Fruit fly (Drosophila melanogaster) whole organism, embryonic: ENCODE data around the gene Drsl1.

Source experiments
- B-H2 ChIP-seq: fragments of 200-800 bp; sonication (Bioruptor generic); optimal IDR thresholded peaks from 2 replicates; lab custom pipeline; 2018; ENCODE audit warnings: missing biosample characterization, mild to moderate bottlenecking, missing genetic modification characterization
- CG10959 ChIP-seq: fragments of 200-800 bp; sonication (Bioruptor generic); IDR thresholded peaks from 2 replicates; pipeline ENCODE4 v1.3.6; 2022; ENCODE audit warnings: missing biosample characterization, missing genetic modification characterization
- CG13123 ChIP-seq: fragments of 200-800 bp; sonication (Bioruptor generic); optimal IDR thresholded peaks from 2 replicates; lab custom pipeline; 2016; ENCODE audit warnings: missing biosample characterization, missing genetic modification characterization
- CG13296 ChIP-seq: fragments of 200-800 bp; sonication (Bioruptor generic); optimal IDR thresholded peaks from 3 replicates; lab custom pipeline; 2018; ENCODE audit warnings: missing biosample characterization, mild to moderate bottlenecking, missing genetic modification characterization
- CG14860 ChIP-seq: fragments of 200-800 bp; sonication (Bioruptor generic); IDR thresholded peaks from 3 replicates; pipeline ENCODE4 v1.3.6; 2022; ENCODE audit warnings: missing biosample characterization, missing genetic modification characterization; ENCODE audit not compliant: partially characterized antibody
- CG15073 ChIP-seq: fragments of 200-800 bp; sonication (Bioruptor generic); optimal IDR thresholded peaks from 2 replicates; lab custom pipeline; 2016; ENCODE audit warnings: missing biosample characterization, missing genetic modification characterization
- CG15269 ChIP-seq: fragments of 200-800 bp; sonication (Bioruptor generic); optimal IDR thresholded peaks from 2 replicates; lab custom pipeline; 2018; ENCODE audit warnings: missing biosample characterization, mild to moderate bottlenecking, missing genetic modification characterization, moderate library complexity
- CG17186 ChIP-seq: fragments of 200-800 bp; sonication (Bioruptor generic); optimal IDR thresholded peaks from 3 replicates; lab custom pipeline; 2017; ENCODE audit warnings: missing biosample characterization, missing genetic modification reagents, missing genetic modification characterization
- CG17568 ChIP-seq: fragments of 200-800 bp; sonication (Bioruptor generic); optimal IDR thresholded peaks from 2 replicates; lab custom pipeline; 2018; ENCODE audit warnings: missing biosample characterization, mild to moderate bottlenecking, missing genetic modification characterization, moderate library complexity
- CG2116 ChIP-seq: fragments of 200-800 bp; sonication (Bioruptor generic); optimal IDR thresholded peaks from 3 replicates; lab custom pipeline; 2018; ENCODE audit warnings: missing biosample characterization, mild to moderate bottlenecking, missing genetic modification characterization
- CG31365 ChIP-seq: fragments of 200-800 bp; sonication (Bioruptor generic); optimal IDR thresholded peaks from 2 replicates; lab custom pipeline; 2018; ENCODE audit warnings: missing biosample characterization, mild to moderate bottlenecking, missing genetic modification characterization
- CG3281 ChIP-seq: fragments of 200-800 bp; sonication (Bioruptor generic); optimal IDR thresholded peaks from 3 replicates; lab custom pipeline; 2017; ENCODE audit warnings: missing biosample characterization, mild to moderate bottlenecking, missing genetic modification characterization
- CG34224 ChIP-seq: fragments of 200-800 bp; sonication (Bioruptor generic); IDR thresholded peaks from 3 replicates; pipeline ENCODE4 v1.3.6; 2022; ENCODE audit warnings: missing biosample characterization, missing genetic modification characterization; ENCODE audit not compliant: partially characterized antibody
- CG34376 ChIP-seq: fragments of 200-800 bp; sonication (Bioruptor generic); optimal IDR thresholded peaks from 2 replicates; lab custom pipeline; 2018; ENCODE audit warnings: missing biosample characterization, mild to moderate bottlenecking, missing genetic modification characterization
- CG42726 ChIP-seq: fragments of 200-800 bp; sonication (Bioruptor generic); IDR thresholded peaks from 2 replicates; pipeline ENCODE4 v1.3.6; 2022; ENCODE audit warnings: missing biosample characterization, missing genetic modification characterization; ENCODE audit not compliant: partially characterized antibody
- CG8388 ChIP-seq: fragments of 200-800 bp; sonication (Bioruptor generic); optimal IDR thresholded peaks from 2 replicates; lab custom pipeline; 2019; ENCODE audit warnings: missing biosample characterization, mild to moderate bottlenecking, missing genetic modification characterization, moderate library complexity
- CG9817 ChIP-seq: fragments of 200-800 bp; sonication (Bioruptor generic); optimal IDR thresholded peaks from 2 replicates; lab custom pipeline; 2018; ENCODE audit warnings: missing biosample characterization, mild to moderate bottlenecking, missing genetic modification characterization, moderate library complexity
- CG9932 ChIP-seq: fragments of 200-800 bp; sonication (Bioruptor generic); IDR thresholded peaks from 2 replicates; pipeline ENCODE4 v1.3.6; 2022; ENCODE audit warnings: missing biosample characterization, missing genetic modification characterization
- Chrac-16 ChIP-seq: fragments of 200-800 bp; sonication (Bioruptor generic); optimal IDR thresholded peaks from 3 replicates; lab custom pipeline; 2016; ENCODE audit warnings: missing biosample characterization, missing genetic modification characterization
- CrebB ChIP-seq: fragments of 200-800 bp; sonication (Bioruptor generic); optimal IDR thresholded peaks from 3 replicates; lab custom pipeline; 2018; ENCODE audit warnings: missing biosample characterization, mild to moderate bottlenecking, missing genetic modification characterization
- Elba2 ChIP-seq: fragments of 200-800 bp; sonication (Bioruptor generic); optimal IDR thresholded peaks from 3 replicates; lab custom pipeline; 2016; ENCODE audit warnings: missing biosample characterization, missing genetic modification characterization
- H15 ChIP-seq: fragments of 200-800 bp; sonication (Bioruptor generic); IDR thresholded peaks from 3 replicates; pipeline ENCODE4 v1.3.6; 2022; ENCODE audit warnings: missing biosample characterization, missing genetic modification characterization
- HHEX ChIP-seq: fragments of 200-800 bp; sonication (Bioruptor generic); optimal IDR thresholded peaks from 3 replicates; lab custom pipeline; 2017; ENCODE audit warnings: missing biosample characterization, mild to moderate bottlenecking, missing genetic modification characterization, missing genetic modification reagents
- HLH4C ChIP-seq: fragments of 200-800 bp; sonication (Bioruptor generic); IDR thresholded peaks from 3 replicates; pipeline ENCODE4 v1.3.6; 2022; ENCODE audit warnings: missing biosample characterization, missing genetic modification characterization; ENCODE audit not compliant: partially characterized antibody
- HLHmδ ChIP-seq: fragments of 200-800 bp; sonication (Bioruptor generic); optimal IDR thresholded peaks from 2 replicates; lab custom pipeline; 2018; ENCODE audit warnings: missing biosample characterization, mild to moderate bottlenecking, missing genetic modification characterization, moderate library complexity
- Lhr ChIP-seq: fragments of 200-800 bp; sonication (Bioruptor generic); optimal IDR thresholded peaks from 3 replicates; lab custom pipeline; 2017; ENCODE audit warnings: mild to moderate bottlenecking, missing biosample characterization, missing genetic modification reagents, missing genetic modification characterization
- Lpt ChIP-seq: fragments of >200 bp; optimal IDR thresholded peaks from 2 replicates; lab custom pipeline; 2018; ENCODE audit warnings: missing biosample characterization, missing genetic modification characterization
- NfI ChIP-seq: fragments of 200-800 bp; sonication (Bioruptor generic); optimal IDR thresholded peaks from 3 replicates; lab custom pipeline; 2018; ENCODE audit warnings: missing biosample characterization, mild to moderate bottlenecking, missing genetic modification characterization, moderate library complexity
- Oli ChIP-seq: fragments of 200-800 bp; sonication (Bioruptor generic); optimal IDR thresholded peaks from 2 replicates; lab custom pipeline; 2018; ENCODE audit warnings: missing biosample characterization, mild to moderate bottlenecking, missing genetic modification characterization, moderate library complexity
- Opbp ChIP-seq: fragments of 200-800 bp; sonication (Bioruptor generic); IDR thresholded peaks from 3 replicates; pipeline ENCODE4 v1.3.6; 2022; ENCODE audit warnings: missing biosample characterization, missing genetic modification characterization; ENCODE audit not compliant: partially characterized antibody
- Six4 ChIP-seq: fragments of 200-800 bp; sonication (Bioruptor generic); optimal IDR thresholded peaks from 2 replicates; lab custom pipeline; 2016; ENCODE audit warnings: missing biosample characterization, missing genetic modification characterization
- ab ChIP-seq: fragments of 200-800 bp; sonication (Bioruptor generic); optimal IDR thresholded peaks from 2 replicates; lab custom pipeline; 2016; ENCODE audit warnings: missing biosample characterization, missing genetic modification characterization
- bab2 ChIP-seq: fragments of 200-800 bp; sonication (Bioruptor generic); optimal IDR thresholded peaks from 2 replicates; lab custom pipeline; 2016; ENCODE audit warnings: missing biosample characterization, missing genetic modification characterization
- btn ChIP-seq: fragments of 200-800 bp; sonication (Bioruptor generic); optimal IDR thresholded peaks from 2 replicates; lab custom pipeline; 2016; ENCODE audit warnings: missing biosample characterization, missing genetic modification characterization
- caup ChIP-seq: fragments of 200-800 bp; sonication (Bioruptor generic); optimal IDR thresholded peaks from 3 replicates; lab custom pipeline; 2017; ENCODE audit warnings: missing biosample characterization, mild to moderate bottlenecking, missing genetic modification characterization, moderate library complexity; ENCODE audit not compliant: severe bottlenecking
- chn ChIP-seq: fragments of 200-800 bp; sonication (Bioruptor generic); optimal IDR thresholded peaks from 2 replicates; lab custom pipeline; 2016; ENCODE audit warnings: missing biosample characterization, missing genetic modification characterization
- cwo ChIP-seq: fragments of 200-800 bp; sonication (Bioruptor generic); optimal IDR thresholded peaks from 3 replicates; lab custom pipeline; 2017; ENCODE audit warnings: missing biosample characterization, missing genetic modification characterization, mild to moderate bottlenecking, moderate library complexity, missing genetic modification reagents
- dimm ChIP-seq: fragments of 200-800 bp; sonication (Bioruptor generic); IDR thresholded peaks from 2 replicates; pipeline ENCODE4 v1.3.6; 2022; ENCODE audit warnings: missing biosample characterization, missing genetic modification characterization
- disco-r ChIP-seq: fragments of 200-800 bp; sonication (Bioruptor generic); optimal IDR thresholded peaks from 2 replicates; lab custom pipeline; 2016; ENCODE audit warnings: missing biosample characterization, missing genetic modification characterization
- eve ChIP-seq, 2 experiments: fragments of >200 bp; optimal IDR thresholded peaks; 2 replicates each; lab custom pipeline; 2017; ENCODE audit warnings: missing biosample characterization in 2 of 2, missing genetic modification characterization in 2 of 2
- fru ChIP-seq: fragments of >200 bp; optimal IDR thresholded peaks from 2 replicates; lab custom pipeline; 2017
- grn ChIP-seq: fragments of 200-800 bp; sonication (Bioruptor generic); optimal IDR thresholded peaks from 3 replicates; lab custom pipeline; 2017; ENCODE audit warnings: missing biosample characterization, missing genetic modification characterization
- kah ChIP-seq: fragments of 200-800 bp; sonication (Bioruptor generic); optimal IDR thresholded peaks from 2 replicates; lab custom pipeline; 2018; ENCODE audit warnings: missing biosample characterization, mild to moderate bottlenecking, missing genetic modification characterization
- mam ChIP-seq: fragments of 200-800 bp; sonication (Bioruptor generic); optimal IDR thresholded peaks from 3 replicates; lab custom pipeline; 2016; ENCODE audit warnings: missing biosample characterization, missing genetic modification characterization
- rib ChIP-seq: fragments of 200-800 bp; sonication (Bioruptor generic); IDR thresholded peaks from 2 replicates; pipeline ENCODE4 v1.3.6; 2022; ENCODE audit warnings: missing biosample characterization, missing genetic modification characterization
- schlank ChIP-seq: fragments of 200-800 bp; sonication (Bioruptor generic); optimal IDR thresholded peaks from 2 replicates; lab custom pipeline; 2018; ENCODE audit warnings: missing biosample characterization, mild to moderate bottlenecking, missing genetic modification characterization
- sens ChIP-seq: fragments of 200-800 bp; sonication (Bioruptor generic); peaks from one replicate; lab custom pipeline; 2016; ENCODE audit warnings: missing biosample characterization, missing genetic modification characterization
- unc-4 ChIP-seq: fragments of 200-800 bp; sonication (Bioruptor generic); IDR thresholded peaks from 2 replicates; pipeline ENCODE4 v1.3.6; 2022; ENCODE audit warnings: missing biosample characterization, missing genetic modification characterization; ENCODE audit not compliant: partially characterized antibody
- wek ChIP-seq: fragments of 200-800 bp; sonication (Bioruptor generic); optimal IDR thresholded peaks from 3 replicates; lab custom pipeline; 2018; ENCODE audit warnings: missing biosample characterization, mild to moderate bottlenecking, missing genetic modification characterization, moderate library complexity

Gene Drsl1

dm6 chr3L:3336368-3337164 is 978 bp upstream of the Drsl1 start, which contains the start of the genes Drsl6 and kst (continued):
- no peak for TF ChIP-seq NfI (GFP tag; lab: Kevin White, UChicago)
- TF ChIP-seq Chrac-16: no peak
- TF ChIP-seq CG13123: no peak
- TF ChIP-seq caup (GFP tag; lab: Kevin White, UChicago): peak; percentile 57
- peak; percentile 94 for TF ChIP-seq Elba2 (GFP tag; lab: Kevin White, UChicago)
- peak; percentile 65 for TF ChIP-seq CG2116 (GFP tag; lab: Kevin White, UChicago)
- no peak for TF ChIP-seq dimm (GFP tag; lab: Robert Waterston, UW)
- TF ChIP-seq HLHmδ (GFP tag; lab: Kevin White, UChicago): no peak
- TF ChIP-seq Six4 (GFP tag; lab: Kevin White, UChicago): no peak
- TF ChIP-seq btn (GFP tag; lab: Kevin White, UChicago): no peak
- no peak; the same call in 2 of the 3 replicates for TF ChIP-seq CG14860 (GFP tag; lab: Robert Waterston, UW)
- TF ChIP-seq CG34224 (GFP tag; lab: Robert Waterston, UW): peak; percentile 64
- peak; percentile 60; the same call in 1 of the 2 replicates for TF ChIP-seq rib (GFP tag; lab: Robert Waterston, UW)
- no peak for TF ChIP-seq CG15073 (GFP tag; lab: Kevin White, UChicago)
- no peak for TF ChIP-seq HHEX (GFP tag; lab: Kevin White, UChicago)
- no peak for TF ChIP-seq H15 (GFP tag; lab: Robert Waterston, UW)
- no peak for TF ChIP-seq mam (GFP tag; lab: Kevin White, UChicago)
- TF ChIP-seq bab2 (GFP tag; lab: Kevin White, UChicago): peak; percentile 2
- TF ChIP-seq grn (GFP tag; lab: Kevin White, UChicago): peak; percentile 16
- TF ChIP-seq Lpt (GFP tag; lab: Kevin White, UChicago): no peak
- peak; percentile 90 for TF ChIP-seq CG17186 (GFP tag; lab: Kevin White, UChicago)
- TF ChIP-seq Oli: no peak
- TF ChIP-seq cwo (GFP tag; lab: Kevin White, UChicago): no peak
- TF ChIP-seq CG9817 (tag; lab: Kevin White, UChicago): no peak
- no peak for TF ChIP-seq chn (GFP tag; lab: Kevin White, UChicago)
- no peak for TF ChIP-seq eve (GFP tag; optimal IDR thresholded peaks at IDR 0.05; lab: Kevin White, UChicago)
- TF ChIP-seq CrebB (tag; lab: Kevin White, UChicago): peak; percentile 59
- peak; percentile 67; the same call in 1 of the 2 replicates for TF ChIP-seq CG42726 (GFP tag; lab: Robert Waterston, UW)
- TF ChIP-seq CG9932 (GFP tag; lab: Robert Waterston, UW): no peak
- TF ChIP-seq Lhr (GFP tag; lab: Kevin White, UChicago): peak; percentile 6
- TF ChIP-seq ab: no peak
- TF ChIP-seq CG8388: no peak
- TF ChIP-seq CG15269 (tag; lab: Kevin White, UChicago): no peak
- no peak for TF ChIP-seq CG10959 (GFP tag; lab: Robert Waterston, UW)
- peak; percentile 46 for TF ChIP-seq B-H2 (GFP tag; lab: Kevin White, UChicago)
- TF ChIP-seq CG13296: peak; percentile 38
- no peak for TF ChIP-seq CG31365 (tag; lab: Kevin White, UChicago)
- TF ChIP-seq CG17568 (GFP tag; lab: Kevin White, UChicago): no peak
- TF ChIP-seq unc-4 (GFP tag; lab: Robert Waterston, UW): peak; percentile 50
- peak; percentile 70 for TF ChIP-seq Opbp (GFP tag; lab: Robert Waterston, UW)
- TF ChIP-seq disco-r (GFP tag; lab: Kevin White, UChicago): no peak
- TF ChIP-seq CG3281 (GFP tag; lab: Kevin White, UChicago): peak; percentile 14
- peak; percentile 30 for TF ChIP-seq wek
- TF ChIP-seq sens (GFP tag; lab: Kevin White, UChicago): peak; percentile 83
- TF ChIP-seq schlank (tag; lab: Kevin White, UChicago): no peak
- no peak for TF ChIP-seq fru
- TF ChIP-seq HLH4C (GFP tag; lab: Robert Waterston, UW): peak; percentile 38; the same call in 2 of the 3 replicates
- TF ChIP-seq CG34376: peak; percentile 62
- TF ChIP-seq kah (GFP tag; lab: Kevin White, UChicago): peak; percentile 40
